Worm (Caenorhabditis elegans) whole organism, L2 larva: Measurements from ENCODE around the gene ZK632.14.

Experiments
- F13H6.1 ChIP-seq: sonication (generic microtip); optimal IDR thresholded peaks from 2 replicates; lab custom pipeline; 2016; ENCODE audit warnings: missing genetic modification characterization, missing compliant biosample characterization
- ceh-82 ChIP-seq: fragments of 150-350 bp; optimal IDR thresholded peaks from 2 replicates; lab custom pipeline; 2014; ENCODE audit warnings: missing biosample characterization, missing genetic modification characterization
- elt-1 ChIP-seq: fragments of 150-350 bp; optimal IDR thresholded peaks from 2 replicates; lab custom pipeline; 2014; ENCODE audit warnings: missing biosample characterization, missing genetic modification characterization
- elt-3 ChIP-seq: sonication (generic microtip); optimal IDR thresholded peaks from 2 replicates; lab custom pipeline; 2017; ENCODE audit warnings: missing biosample characterization, missing genetic modification characterization
- lin-13 ChIP-seq: fragments of 150-350 bp; optimal IDR thresholded peaks from 2 replicates; lab custom pipeline; 2014; ENCODE audit warnings: missing biosample characterization, missing genetic modification reagents, missing genetic modification characterization
- lin-39 ChIP-seq: fragments of 150-350 bp; optimal IDR thresholded peaks from 2 replicates; lab custom pipeline; 2014; ENCODE audit warnings: missing biosample characterization, missing genetic modification reagents, missing genetic modification characterization
- lsy-2 ChIP-seq, 2 experiments: fragments of 150-350 bp in 1 of 2; sonication (generic microtip) in 1 of 2; optimal IDR thresholded peaks; 2 replicates each; lab custom pipeline; 2014 to 2017; ENCODE audit warnings: missing biosample characterization in 2 of 2, missing genetic modification characterization in 2 of 2
- nhr-11 ChIP-seq: fragments of 150-350 bp; optimal IDR thresholded peaks from 2 replicates; lab custom pipeline; 2014; ENCODE audit warnings: missing biosample characterization, missing genetic modification characterization
- nhr-12 ChIP-seq: fragments of 150-350 bp; optimal IDR thresholded peaks from 2 replicates; lab custom pipeline; 2014; ENCODE audit warnings: missing biosample characterization, missing genetic modification characterization
- nhr-21 ChIP-seq: fragments of 150-350 bp; optimal IDR thresholded peaks from 2 replicates; lab custom pipeline; 2014; ENCODE audit warnings: missing biosample characterization, missing genetic modification characterization
- nhr-25 ChIP-seq: fragments of 150-350 bp; sonication (generic microtip); optimal IDR thresholded peaks from 3 replicates; lab custom pipeline; 2014; ENCODE audit warnings: missing biosample characterization, missing genetic modification characterization
- unc-62 ChIP-seq: fragments of 150-350 bp; optimal IDR thresholded peaks from 2 replicates; lab custom pipeline; 2014; ENCODE audit warnings: missing biosample characterization, missing genetic modification reagents, missing genetic modification characterization

- TF ChIP-seq unc-62 (no peak), ceh-82 (no peak), lsy-2 (tag; optimal IDR thresholded peaks at IDR 0.05; lab: Kevin White, UChicago) (no peak), nhr-25 (tag; lab: Kevin White, UChicago) (no peak), nhr-12 (tag; lab: Kevin White, UChicago) (no peak), nhr-11 (tag; lab: Kevin White, UChicago) (no peak), elt-3 (tag; lab: Kevin White, UChicago) (no peak), F13H6.1 (no peak), lin-13 (GFP tag; lab: Kevin White, UChicago) (no peak), elt-1 (tag; lab: Kevin White, UChicago) (no peak), nhr-21 (tag; lab: Kevin White, UChicago) (no peak), lin-39 (tag; lab: Kevin White, UChicago) (no peak)
These were observed 30.5 kb downstream of the ZK632.14 start, which contains the start of gene K11H3.5 for ce11 chrIII:9843715-9844114.
